Fruit fly (Drosophila melanogaster): Measurements from ENCODE around the gene S6k.

The S6k gene

DNA sequence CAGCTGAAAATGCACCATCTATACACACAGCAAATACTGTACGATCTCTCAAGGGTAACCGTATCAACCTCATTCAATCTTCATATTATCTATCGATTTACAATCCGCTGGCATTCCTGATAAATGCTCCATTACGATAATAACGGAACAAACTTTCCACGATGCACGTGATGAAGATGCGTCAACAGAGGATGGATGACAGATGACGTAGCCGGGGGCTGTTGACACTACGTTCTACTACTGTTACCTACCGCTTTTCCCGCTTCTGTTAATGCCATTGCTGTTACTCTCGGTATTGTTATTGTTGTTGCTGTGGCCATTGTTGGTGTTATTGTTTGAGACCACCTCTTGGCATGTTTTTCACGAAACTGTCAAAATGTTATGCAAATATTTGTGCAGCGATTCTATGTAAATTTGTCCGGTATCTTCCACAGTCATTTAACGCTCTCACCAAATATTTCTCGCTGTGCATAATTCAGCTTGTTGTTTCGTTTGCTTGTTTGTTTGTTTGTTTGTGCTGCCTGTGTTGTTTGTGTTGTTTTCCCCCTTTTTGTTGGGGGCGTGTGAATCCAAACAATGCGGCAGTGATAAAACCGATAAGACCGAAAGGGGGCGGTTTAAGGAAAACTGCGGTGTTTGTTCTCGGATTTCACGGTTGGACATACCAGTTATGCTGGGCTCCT lies 13.2 kb upstream of the S6k start (continued):
- TF ChIP-seq CG17802 (tag; optimal IDR thresholded peaks at IDR 0.05) (peak; percentile 81), da (GFP tag; optimal IDR thresholded peaks at IDR 0.05) (peak; percentile 60), CG8359 (GFP tag; optimal IDR thresholded peaks at IDR 0.05; ENCODE audit: borderline replicate concordance) (peak; percentile 88), CG10209 (GFP tag; optimal IDR thresholded peaks at IDR 0.05) (peak; percentile 91), Atf6 (GFP tag; IDR thresholded peaks at IDR 0.05) (peak; percentile 36; the same call in 1 of the 2 replicates), CG2129 (GFP tag; IDR thresholded peaks at IDR 0.05; ENCODE audit: partially characterized antibody) (no peak), CG1832 (GFP tag; optimal IDR thresholded peaks at IDR 0.05) (no peak), tna (GFP tag; IDR thresholded peaks at IDR 0.05; ENCODE audit: partially characterized antibody) (no peak), CG3838 (GFP tag; optimal IDR thresholded peaks at IDR 0.05) (peak; percentile 88), CG11504 (tag; optimal IDR thresholded peaks at IDR 0.05) (peak; percentile 80), CG17361 (GFP tag; IDR thresholded peaks at IDR 0.05) (peak; percentile 79), wek (GFP tag; optimal IDR thresholded peaks at IDR 0.05) (peak; percentile 91), pan (optimal IDR thresholded peaks at IDR 0.05) (no peak), pan (GFP tag; optimal IDR thresholded peaks at IDR 0.05 in 1 of 2, IDR thresholded peaks at IDR 0.05 in 1 of 2) (peak in 1 of 2 experiments; percentile 30), CG2678 (tag; optimal IDR thresholded peaks at IDR 0.05) (peak; percentile 90), CG34224 (GFP tag; IDR thresholded peaks at IDR 0.05; ENCODE audit: partially characterized antibody) (no peak), fru (optimal IDR thresholded peaks at IDR 0.05) (no peak), slp2 (GFP tag; optimal IDR thresholded peaks at IDR 0.05) (peak; percentile 71), CG5245 (GFP tag; optimal IDR thresholded peaks at IDR 0.05) (peak; percentile 76), unpg (GFP tag; optimal IDR thresholded peaks at IDR 0.05) (peak; percentile 81), Hr39 (optimal IDR thresholded peaks at IDR 0.05) (no peak), CG33213 (GFP tag; optimal IDR thresholded peaks at IDR 0.05) (peak; percentile 91), CG13287 (GFP tag; IDR thresholded peaks at IDR 0.05; ENCODE audit: partially characterized antibody) (no peak), CG31224 (GFP tag; IDR thresholded peaks at IDR 0.05) (0 out of 2 replicates have a peak, but pooled peaks have one; percentile 21), Meics (GFP tag; optimal IDR thresholded peaks at IDR 0.05) (peak; percentile 78), gfzf (GFP tag; optimal IDR thresholded peaks at IDR 0.05) (no peak), CkIIα-i1 (GFP tag; IDR thresholded peaks at IDR 0.05) (no peak), CG12104 (GFP tag; optimal IDR thresholded peaks at IDR 0.05) (peak; percentile 85), CG13894 (tag; optimal IDR thresholded peaks at IDR 0.05) (no peak), CG7786 (GFP tag; optimal IDR thresholded peaks at IDR 0.05) (peak; percentile 63), CG18619 (GFP tag; optimal IDR thresholded peaks at IDR 0.05) (peak; percentile 80), dysf (GFP tag; IDR thresholded peaks at IDR 0.05) (no peak), CG2889 (GFP tag; IDR thresholded peaks at IDR 0.05) (no peak), lola (GFP tag; optimal IDR thresholded peaks at IDR 0.05) (peak in 1 of 3 experiments; percentile 82), D19A (tag; optimal IDR thresholded peaks at IDR 0.05) (peak; percentile 70), usp (GFP tag; optimal IDR thresholded peaks at IDR 0.05) (no peak), luna (GFP tag; optimal IDR thresholded peaks at IDR 0.05) (no peak), Hr51 (GFP tag; optimal IDR thresholded peaks at IDR 0.05) (peak; percentile 60 to 80), D (optimal IDR thresholded peaks at IDR 0.05) (no peak), D (GFP tag; optimal IDR thresholded peaks at IDR 0.05) (peak; percentile 92), ken (GFP tag; IDR thresholded peaks at IDR 0.05) (peak; percentile 59), CG30020 (tag; optimal IDR thresholded peaks at IDR 0.05) (no peak), z (GFP tag; IDR thresholded peaks at IDR 0.05) (0 out of 3 replicates have a peak, but pooled peaks have one; percentile 51), vnd (GFP tag; IDR thresholded peaks at IDR 0.05; ENCODE audit: partially characterized antibody) (no peak), tup (GFP tag; optimal IDR thresholded peaks at IDR 0.05) (peak; percentile 24), HLH4C (GFP tag; IDR thresholded peaks at IDR 0.05; ENCODE audit: partially characterized antibody) (no peak), hb (GFP tag; IDR thresholded peaks at IDR 0.05; ENCODE audit: partially characterized antibody) (no peak), CG11456 (GFP tag; IDR thresholded peaks at IDR 0.05) (peak; percentile 58; the same call in 1 of the 3 replicates), pfk (GFP tag; optimal IDR thresholded peaks at IDR 0.05) (peak; percentile 42)

Measured in whole organism, embryonic.